Fruit fly (Drosophila melanogaster): ENCODE data around the gene Ppox.

Ppox gene

dm6 chr3R:24661679-24662411, at the start of gene Ppox:
Ppox (minus strand) TSS chr3R:24661851.
- no peak for TF ChIP-seq CG4496 (GFP tag; IDR thresholded peaks at IDR 0.05)
- no peak for TF ChIP-seq D1 (tag; optimal IDR thresholded peaks at IDR 0.05)

- TF ChIP-seq CG8159 (tag; optimal IDR thresholded peaks at IDR 0.05), result no peak
- TF ChIP-seq Snoo (tag; optimal IDR thresholded peaks at IDR 0.05), result no peak
- TF ChIP-seq CG17806 (tag; optimal IDR thresholded peaks at IDR 0.05), result no peak
- TF ChIP-seq D1 (tag; optimal IDR thresholded peaks at IDR 0.05), result no peak
- no peak for TF ChIP-seq CG9948 (tag; optimal IDR thresholded peaks at IDR 0.05)
- TF ChIP-seq rn (GFP tag; IDR thresholded peaks at IDR 0.05), result no peak
- TF ChIP-seq CG4496 (GFP tag; IDR thresholded peaks at IDR 0.05), result no peak
- no peak for TF ChIP-seq CG14655 (GFP tag; optimal IDR thresholded peaks at IDR 0.05)
- no peak for TF ChIP-seq CG13204 (GFP tag; optimal IDR thresholded peaks at IDR 0.05)
- TF ChIP-seq CG8301 (tag; optimal IDR thresholded peaks at IDR 0.05), result no peak
These were observed 37.7 kb upstream of the Ppox start for dm6 chr3R:24699309-24699708.

- TF ChIP-seq gl (tag; optimal IDR thresholded peaks at IDR 0.05), result no peak
- TF ChIP-seq fd96Ca (GFP tag; IDR thresholded peaks at IDR 0.05), result no peak
- no peak for TF ChIP-seq CG14655 (GFP tag; optimal IDR thresholded peaks at IDR 0.05)
- TF ChIP-seq CG15710 (tag; optimal IDR thresholded peaks at IDR 0.05), result no peak
- no peak for TF ChIP-seq CG17806 (tag; optimal IDR thresholded peaks at IDR 0.05)
- TF ChIP-seq CG32121 (GFP tag; IDR thresholded peaks at IDR 0.05), result no peak
- no peak for TF ChIP-seq CG34367 (tag; optimal IDR thresholded peaks at IDR 0.05)
- no peak for TF ChIP-seq EcR (GFP tag; optimal IDR thresholded peaks at IDR 0.05)
- no peak for TF ChIP-seq CG4496 (GFP tag; IDR thresholded peaks at IDR 0.05)
These were observed 31.2 kb upstream of the Ppox start for dm6 chr3R:24692863-24693262.

- TF ChIP-seq rn (GFP tag; IDR thresholded peaks at IDR 0.05) (no peak), CG9948 (tag; optimal IDR thresholded peaks at IDR 0.05) (no peak), CG8301 (tag; optimal IDR thresholded peaks at IDR 0.05) (no peak), CG8159 (tag; optimal IDR thresholded peaks at IDR 0.05) (no peak), Pif1B (GFP tag; optimal IDR thresholded peaks at IDR 0.05) (no peak), CG10348 (GFP tag; IDR thresholded peaks at IDR 0.05) (no peak), CG34367 (tag; optimal IDR thresholded peaks at IDR 0.05) (no peak)
These were observed 10.0 kb upstream of the Ppox start for dm6 chr3R:24671662-24672061.

dm6 chr3R:24667538-24668207, 6.0 kb upstream of the Ppox start:
- no peak for TF ChIP-seq EcR (GFP tag; optimal IDR thresholded peaks at IDR 0.05)
- TF ChIP-seq Ets98B (GFP tag; IDR thresholded peaks at IDR 0.05), result peak; percentile 26; the same call in 1 of the 2 replicates
- no peak for TF ChIP-seq CG34367 (tag; optimal IDR thresholded peaks at IDR 0.05)
- TF ChIP-seq CG32121 (GFP tag; IDR thresholded peaks at IDR 0.05), result no peak
- peak; percentile 15; the same call in 1 of the 3 replicates for TF ChIP-seq fd96Ca (GFP tag; IDR thresholded peaks at IDR 0.05)

- TF ChIP-seq CG13204 (GFP tag; optimal IDR thresholded peaks at IDR 0.05) (no peak), CG10348 (GFP tag; IDR thresholded peaks at IDR 0.05) (no peak), Pif1A (GFP tag; optimal IDR thresholded peaks at IDR 0.05) (no peak), CG32121 (GFP tag; IDR thresholded peaks at IDR 0.05) (no peak)
These were observed 1.4 kb upstream of the Ppox start for dm6 chr3R:24663044-24663443.

dm6 chr3R:24662412-24662796, 753 bp upstream of the Ppox start, which contains the start of gene slo:
slo (plus strand) TSS chr3R:24662491.
- TF ChIP-seq CG10348 (GFP tag; IDR thresholded peaks at IDR 0.05) (no peak), CG8301 (tag; optimal IDR thresholded peaks at IDR 0.05) (no peak), CG12605 (GFP tag; IDR thresholded peaks at IDR 0.05) (no peak), Ets98B (GFP tag; IDR thresholded peaks at IDR 0.05) (no peak)

dm6 chr3R:24659173-24659846, 2.3 kb downstream of the Ppox start, which contains the start of gene CG31126:
CG31126 (plus strand) TSS chr3R:24659621.
- no peak for TF ChIP-seq CG12605 (GFP tag; IDR thresholded peaks at IDR 0.05)
- no peak for TF ChIP-seq CG10348 (GFP tag; IDR thresholded peaks at IDR 0.05)
- TF ChIP-seq CG14655 (GFP tag; optimal IDR thresholded peaks at IDR 0.05), result no peak
- TF ChIP-seq CG15710 (tag; optimal IDR thresholded peaks at IDR 0.05), result no peak
- TF ChIP-seq CG9948 (tag; optimal IDR thresholded peaks at IDR 0.05), result no peak
- TF ChIP-seq Snoo (tag; optimal IDR thresholded peaks at IDR 0.05), result no peak
- no peak for TF ChIP-seq CG32121 (GFP tag; IDR thresholded peaks at IDR 0.05)
- TF ChIP-seq CG4496 (GFP tag; IDR thresholded peaks at IDR 0.05), result no peak
- no peak for TF ChIP-seq Pif1A (GFP tag; optimal IDR thresholded peaks at IDR 0.05)
- TF ChIP-seq EcR (GFP tag; optimal IDR thresholded peaks at IDR 0.05), result no peak
- TF ChIP-seq gl (tag; optimal IDR thresholded peaks at IDR 0.05), result no peak
- TF ChIP-seq CG8301 (tag; optimal IDR thresholded peaks at IDR 0.05), result no peak
- TF ChIP-seq rn (GFP tag; IDR thresholded peaks at IDR 0.05), result no peak

Data from whole organism, pupa.